Fruit fly (Drosophila melanogaster) whole organism, prepupa: ENCODE measurements around the gene CG6830.

Experiments used
- Blimp-1 ChIP-seq: fragments of 200-800 bp; sonication (Bioruptor generic); optimal IDR thresholded peaks from 3 replicates; lab custom pipeline; 2017; ENCODE audit warnings: missing biosample characterization, missing genetic modification characterization, mild to moderate bottlenecking, moderate library complexity, missing genetic modification reagents
- CG10631 ChIP-seq: fragments of 200-800 bp; sonication (Bioruptor generic); optimal IDR thresholded peaks from 2 replicates; lab custom pipeline; 2016; ENCODE audit warnings: missing biosample characterization, missing genetic modification characterization
- CG11294 ChIP-seq: fragments of 200-800 bp; sonication (Bioruptor generic); IDR thresholded peaks from 2 replicates; pipeline ENCODE4 v1.3.6; 2022; ENCODE audit warnings: missing biosample characterization, missing genetic modification characterization
- CG15336 ChIP-seq: fragments of 200-800 bp; sonication (Bioruptor generic); IDR thresholded peaks from 2 replicates; pipeline ENCODE4 v1.3.6; 2022; ENCODE audit warnings: missing biosample characterization, missing genetic modification characterization
- CG1621 ChIP-seq: fragments of 200-800 bp; sonication (Bioruptor generic); optimal IDR thresholded peaks from 3 replicates; lab custom pipeline; 2018; ENCODE audit warnings: missing biosample characterization, mild to moderate bottlenecking, missing genetic modification characterization
- CG16779 ChIP-seq: fragments of 200-800 bp; sonication (Bioruptor generic); optimal IDR thresholded peaks from 3 replicates; lab custom pipeline; 2017; ENCODE audit warnings: missing biosample characterization, mild to moderate bottlenecking, missing genetic modification characterization
- CG3032 ChIP-seq: fragments of 200-800 bp; optimal IDR thresholded peaks from 2 replicates; lab custom pipeline; 2019; ENCODE audit warnings: missing biosample characterization, mild to moderate bottlenecking, missing genetic modification characterization, moderate library complexity
- CG32006 ChIP-seq: fragments of 200-800 bp; sonication (Bioruptor generic); optimal IDR thresholded peaks from 3 replicates; lab custom pipeline; 2017; ENCODE audit warnings: missing biosample characterization, mild to moderate bottlenecking, missing genetic modification characterization
- CG34406 ChIP-seq: fragments of 200-800 bp; sonication (Bioruptor generic); optimal IDR thresholded peaks from 3 replicates; lab custom pipeline; 2016; ENCODE audit warnings: missing biosample characterization, missing genetic modification characterization
- CG3919 ChIP-seq: fragments of 200-800 bp; sonication (Bioruptor generic); optimal IDR thresholded peaks from 3 replicates; lab custom pipeline; 2016; ENCODE audit warnings: missing biosample characterization, missing genetic modification characterization
- CG6276 ChIP-seq: fragments of 200-800 bp; sonication (Bioruptor generic); optimal IDR thresholded peaks from 2 replicates; lab custom pipeline; 2017; ENCODE audit warnings: missing biosample characterization, mild to moderate bottlenecking, missing genetic modification characterization
- CG6792 ChIP-seq: fragments of 200-800 bp; sonication (Bioruptor generic); optimal IDR thresholded peaks from 3 replicates; lab custom pipeline; 2016; ENCODE audit warnings: missing biosample characterization, missing genetic modification characterization
- CG6854 ChIP-seq: fragments of 200-800 bp; sonication (Bioruptor generic); optimal IDR thresholded peaks from 2 replicates; lab custom pipeline; 2017; ENCODE audit warnings: missing biosample characterization, mild to moderate bottlenecking, missing genetic modification characterization
- CG7368 ChIP-seq: fragments of 200-800 bp; sonication (Bioruptor generic); optimal IDR thresholded peaks from 3 replicates; lab custom pipeline; 2016; ENCODE audit warnings: missing biosample characterization, missing genetic modification characterization
- CG8119 ChIP-seq: fragments of 200-800 bp; sonication (Bioruptor generic); IDR thresholded peaks from 3 replicates; pipeline ENCODE4 v1.3.6; 2022; ENCODE audit warnings: missing biosample characterization, missing genetic modification characterization
- CG8319 ChIP-seq: fragments of 200-800 bp; sonication (Bioruptor generic); optimal IDR thresholded peaks from 3 replicates; lab custom pipeline; 2016; ENCODE audit warnings: missing biosample characterization, missing genetic modification characterization
- CG8632 ChIP-seq: fragments of 200-800 bp; sonication (Bioruptor generic); optimal IDR thresholded peaks from 3 replicates; lab custom pipeline; 2016; ENCODE audit warnings: missing biosample characterization, missing genetic modification characterization
- Eip75B ChIP-seq: fragments of 200-800 bp; sonication (Bioruptor generic); optimal IDR thresholded peaks from 3 replicates; lab custom pipeline; 2016; ENCODE audit warnings: missing biosample characterization, missing genetic modification characterization
- Eip78C ChIP-seq: fragments of 200-800 bp; sonication (Bioruptor generic); peaks from one replicate; lab custom pipeline; 2016; ENCODE audit warnings: missing biosample characterization, missing genetic modification characterization
- Eip93F ChIP-seq: fragments of 200-800 bp; sonication (Bioruptor generic); optimal IDR thresholded peaks from 2 replicates; lab custom pipeline; 2016; ENCODE audit warnings: missing biosample characterization, mild to moderate bottlenecking, missing genetic modification characterization
- Ets21C ChIP-seq: fragments of 200-800 bp; sonication (Bioruptor generic); optimal IDR thresholded peaks from 3 replicates; lab custom pipeline; 2016; ENCODE audit warnings: missing biosample characterization, missing genetic modification characterization
- Ets96B ChIP-seq: fragments of 200-800 bp; optimal IDR thresholded peaks from 2 replicates; lab custom pipeline; 2019; ENCODE audit warnings: missing biosample characterization, mild to moderate bottlenecking, missing genetic modification characterization, moderate library complexity
- Gug ChIP-seq: fragments of 200-800 bp; sonication (Bioruptor generic); IDR thresholded peaks from 2 replicates; pipeline ENCODE4 v1.3.6; 2022; ENCODE audit warnings: missing biosample characterization, missing genetic modification characterization
- Hr38 ChIP-seq: sonication (Bioruptor generic); optimal IDR thresholded peaks from 2 replicates; lab custom pipeline; 2016; ENCODE audit warnings: missing biosample characterization, missing genetic modification characterization
- Hr39 ChIP-seq: fragments of 200-800 bp; sonication (Bioruptor generic); optimal IDR thresholded peaks from 2 replicates; lab custom pipeline; 2016; ENCODE audit warnings: missing biosample characterization, missing genetic modification characterization
- Met ChIP-seq: fragments of 200-800 bp; sonication (Bioruptor generic); optimal IDR thresholded peaks from 3 replicates; lab custom pipeline; 2016; ENCODE audit warnings: missing biosample characterization, missing genetic modification characterization
- OdsH ChIP-seq: fragments of 200-800 bp; sonication (Bioruptor generic); optimal IDR thresholded peaks from 3 replicates; lab custom pipeline; 2016; ENCODE audit warnings: missing biosample characterization, missing genetic modification characterization
- Sox15 ChIP-seq: fragments of 200-800 bp; sonication (Bioruptor generic); optimal IDR thresholded peaks from 3 replicates; lab custom pipeline; 2016; ENCODE audit warnings: missing biosample characterization, missing genetic modification characterization
- achi ChIP-seq: fragments of 200-800 bp; sonication (Bioruptor generic); optimal IDR thresholded peaks from 3 replicates; lab custom pipeline; 2016; ENCODE audit warnings: missing biosample characterization, missing genetic modification characterization
- acj6 ChIP-seq: fragments of 200-800 bp; sonication (Bioruptor generic); optimal IDR thresholded peaks from 3 replicates; lab custom pipeline; 2016; ENCODE audit warnings: missing biosample characterization, missing genetic modification characterization
- cyc ChIP-seq: fragments of 200-800 bp; sonication (Bioruptor generic); optimal IDR thresholded peaks from 3 replicates; lab custom pipeline; 2016; ENCODE audit warnings: missing biosample characterization, missing genetic modification characterization
- dac ChIP-seq: fragments of 200-800 bp; sonication (Bioruptor generic); optimal IDR thresholded peaks from 2 replicates; lab custom pipeline; 2017; ENCODE audit warnings: missing biosample characterization, mild to moderate bottlenecking, missing genetic modification characterization
- dsx ChIP-seq: fragments of 200-800 bp; optimal IDR thresholded peaks from 3 replicates; lab custom pipeline; 2019; ENCODE audit warnings: missing biosample characterization, mild to moderate bottlenecking, missing genetic modification characterization, moderate library complexity; ENCODE audit not compliant: poor library complexity, severe bottlenecking
- fd59A ChIP-seq: fragments of 200-800 bp; sonication (Bioruptor generic); optimal IDR thresholded peaks from 2 replicates; lab custom pipeline; 2017; ENCODE audit warnings: missing biosample characterization, mild to moderate bottlenecking, missing genetic modification characterization, missing genetic modification reagents
- fd85E ChIP-seq: fragments of 200-800 bp; sonication (Bioruptor generic); optimal IDR thresholded peaks from 3 replicates; lab custom pipeline; 2016; ENCODE audit warnings: missing biosample characterization, missing genetic modification characterization
- fkh ChIP-seq: fragments of 200-800 bp; sonication (Bioruptor generic); optimal IDR thresholded peaks from 3 replicates; lab custom pipeline; 2017; ENCODE audit warnings: missing biosample characterization, mild to moderate bottlenecking, missing genetic modification characterization, moderate library complexity
- lz ChIP-seq: fragments of 200-800 bp; sonication (Bioruptor generic); optimal IDR thresholded peaks from 3 replicates; lab custom pipeline; 2016; ENCODE audit warnings: missing biosample characterization, missing genetic modification characterization
- salr ChIP-seq, 2 experiments: fragments of 200-800 bp; sonication (Bioruptor generic); optimal IDR thresholded peaks; 3 replicates each; lab custom pipeline; 2016 to 2018; ENCODE audit warnings: missing biosample characterization in 2 of 2, missing genetic modification characterization in 2 of 2, mild to moderate bottlenecking in 1 of 2
- spab ChIP-seq: fragments of 200-800 bp; sonication (Bioruptor generic); optimal IDR thresholded peaks from 2 replicates; lab custom pipeline; 2017; ENCODE audit warnings: missing biosample characterization, mild to moderate bottlenecking, missing genetic modification characterization, missing genetic modification reagents
- ss ChIP-seq, 2 experiments: fragments of 200-800 bp; sonication (Bioruptor generic); optimal IDR thresholded peaks; 2 replicates in 1 of 2; 3 replicates in 1 of 2; lab custom pipeline; 2017 to 2018; ENCODE audit warnings: mild to moderate bottlenecking in 2 of 2, missing biosample characterization in 2 of 2, missing genetic modification characterization in 2 of 2, moderate library complexity in 1 of 2
- svp ChIP-seq: fragments of 200-800 bp; sonication (Bioruptor generic); peaks from one replicate; lab custom pipeline; 2016; ENCODE audit warnings: missing biosample characterization, missing genetic modification characterization
- topi ChIP-seq: fragments of 200-800 bp; sonication (Bioruptor generic); optimal IDR thresholded peaks from 3 replicates; lab custom pipeline; 2016; ENCODE audit warnings: missing biosample characterization, missing genetic modification characterization
- vri ChIP-seq: fragments of 200-800 bp; sonication (Bioruptor generic); optimal IDR thresholded peaks from 3 replicates; lab custom pipeline; 2016; ENCODE audit warnings: missing biosample characterization, mild to moderate bottlenecking, missing genetic modification characterization

The CG6830 gene

dm6 chr3R:11671784-11672183 lies 12.4 kb downstream of the CG6830 start (continued):
- TF ChIP-seq fd59A (GFP tag; lab: Kevin White, UChicago) (no peak), topi (GFP tag; lab: Kevin White, UChicago) (peak; percentile 48), dac (GFP tag; lab: Kevin White, UChicago) (no peak), Hr39 (GFP tag; lab: Kevin White, UChicago) (peak; percentile 29), fkh (GFP tag; lab: Kevin White, UChicago) (no peak), CG8319 (GFP tag; lab: Kevin White, UChicago) (peak; percentile 18), CG10631 (GFP tag; lab: Kevin White, UChicago) (peak; percentile 20), Sox15 (GFP tag; lab: Kevin White, UChicago) (peak; percentile 6), CG7368 (no peak), CG16779 (tag; lab: Kevin White, UChicago) (no peak), CG6854 (GFP tag; lab: Kevin White, UChicago) (no peak), CG8119 (GFP tag; lab: Robert Waterston, UW) (no peak), Met (GFP tag; lab: Kevin White, UChicago) (no peak), Eip75B (GFP tag; lab: Kevin White, UChicago) (peak; percentile 50), CG3919 (peak; percentile 33), svp (peak; percentile 49), lz (GFP tag; lab: Kevin White, UChicago) (peak; percentile 47)

DNA sequence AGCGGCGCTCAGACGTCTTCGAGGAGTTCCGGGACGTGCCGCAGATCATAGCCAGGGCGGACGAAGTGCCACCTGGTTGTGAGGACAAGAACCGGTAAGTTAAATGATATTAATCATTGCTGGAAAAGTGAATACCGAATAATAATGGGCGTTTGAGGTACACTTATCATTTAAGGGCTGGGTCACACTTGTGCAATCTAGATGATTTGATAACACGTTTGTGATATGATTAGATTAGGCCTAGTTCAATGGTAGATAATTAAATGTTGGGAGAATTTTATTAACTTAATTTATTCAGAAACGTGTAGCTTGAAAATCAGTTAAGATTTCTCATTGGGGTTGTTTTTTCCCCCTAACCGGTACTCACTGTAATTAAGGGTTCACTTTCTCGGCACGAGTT lies 13.3 kb downstream of the CG6830 start:
- no peak for TF ChIP-seq CG3032
- no peak for TF ChIP-seq fd85E (GFP tag; lab: Kevin White, UChicago)
- no peak for TF ChIP-seq Sox15 (GFP tag; lab: Kevin White, UChicago)
- no peak for TF ChIP-seq lz (GFP tag; lab: Kevin White, UChicago)
- TF ChIP-seq fd59A (GFP tag; lab: Kevin White, UChicago), result no peak
- TF ChIP-seq CG32006 (GFP tag; lab: Kevin White, UChicago), result no peak
- TF ChIP-seq Ets96B (tag; lab: Kevin White, UChicago), result no peak
- no peak for TF ChIP-seq CG1621 (tag; lab: Kevin White, UChicago)
- TF ChIP-seq achi (GFP tag; lab: Kevin White, UChicago), result no peak
- TF ChIP-seq CG10631 (GFP tag; lab: Kevin White, UChicago), result no peak
- TF ChIP-seq, all 60 proteins: peak for 0

dm6 chr3R:11669954-11670347 lies 14.2 kb downstream of the CG6830 start:
- TF ChIP-seq dsx (no peak), CG8632 (GFP tag; lab: Kevin White, UChicago) (no peak), CG16779 (tag; lab: Kevin White, UChicago) (no peak), CG11294 (GFP tag; lab: Robert Waterston, UW) (no peak), Eip93F (no peak), Ets21C (GFP tag; lab: Kevin White, UChicago) (no peak), CG6276 (GFP tag; lab: Kevin White, UChicago) (no peak), Hr38 (no peak), achi (GFP tag; lab: Kevin White, UChicago) (no peak), Gug (GFP tag; lab: Robert Waterston, UW) (no peak)

dm6 chr3R:11669017-11669953 lies 14.9 kb downstream of the CG6830 start:
- no peak for TF ChIP-seq CG15336 (GFP tag; lab: Robert Waterston, UW)
- TF ChIP-seq topi (GFP tag; lab: Kevin White, UChicago), result no peak
- TF ChIP-seq CG3919, result peak; percentile 34
- TF ChIP-seq CG6792 (GFP tag; lab: Kevin White, UChicago), result no peak
- no peak for TF ChIP-seq Met (GFP tag; lab: Kevin White, UChicago)
- TF ChIP-seq CG34406, result no peak
- no peak for TF ChIP-seq Sox15 (GFP tag; lab: Kevin White, UChicago)
- no peak for TF ChIP-seq fd59A (GFP tag; lab: Kevin White, UChicago)
- TF ChIP-seq OdsH (GFP tag; lab: Kevin White, UChicago), result no peak
- TF ChIP-seq vri (GFP tag; lab: Kevin White, UChicago), result peak; percentile 62
- no peak for TF ChIP-seq salr (GFP tag; optimal IDR thresholded peaks at IDR 0.05; lab: Kevin White, UChicago)
- TF ChIP-seq Blimp-1 (GFP tag; lab: Kevin White, UChicago), result no peak
- TF ChIP-seq acj6 (GFP tag; lab: Kevin White, UChicago), result no peak
- TF ChIP-seq CG32006 (GFP tag; lab: Kevin White, UChicago), result no peak
- no peak for TF ChIP-seq Ets21C (GFP tag; lab: Kevin White, UChicago)
- TF ChIP-seq cyc, result no peak
- no peak for TF ChIP-seq ss (GFP tag; optimal IDR thresholded peaks at IDR 0.05; lab: Kevin White, UChicago)
- TF ChIP-seq CG6854 (GFP tag; lab: Kevin White, UChicago), result no peak
- peak; percentile 58 for TF ChIP-seq Eip78C (GFP tag; lab: Kevin White, UChicago)
- no peak for TF ChIP-seq spab
